Worm (Caenorhabditis elegans) whole organism, midembryonic: Measurements from ENCODE around the gene lgc-27.

ENCODE experiments used
- T22C8.4 ChIP-seq: fragments of 200-800 bp; sonication (Bioruptor generic); IDR thresholded peaks from 2 replicates; pipeline ENCODE4 v1.3.6; 2022; ENCODE audit warnings: missing genetic modification characterization, missing compliant biosample characterization
- cog-1 ChIP-seq: sonication (generic microtip); optimal IDR thresholded peaks from 2 replicates; lab custom pipeline; 2016; ENCODE audit warnings: missing genetic modification characterization, missing compliant biosample characterization
- flt-1 ChIP-seq: fragments of 200-800 bp; sonication (Bioruptor generic); IDR thresholded peaks from 2 replicates; pipeline ENCODE4 v1.3.6; 2022; ENCODE audit warnings: missing genetic modification characterization, missing compliant biosample characterization
- klf-2 ChIP-seq: fragments of 200-800 bp; sonication (Bioruptor generic); conservative IDR thresholded peaks from 2 replicates; pipeline ENCODE4 v1.3.6; 2022; ENCODE audit warnings: missing genetic modification reagents, missing genetic modification characterization, missing compliant biosample characterization
- ztf-23 ChIP-seq: fragments of 200-800 bp; sonication (Bioruptor generic); IDR thresholded peaks from 2 replicates; pipeline ENCODE4 v1.3.6; 2022; ENCODE audit warnings: missing genetic modification reagents, missing genetic modification characterization, missing compliant biosample characterization
- ztf-29 ChIP-seq: fragments of 200-800 bp; sonication (Bioruptor generic); IDR thresholded peaks from 2 replicates; pipeline ENCODE4 v1.3.6; 2022; ENCODE audit warnings: missing genetic modification reagents, missing genetic modification characterization, missing compliant biosample characterization

- TF ChIP-seq flt-1 (GFP tag; lab: Robert Waterston, UW): no peak
- no peak for TF ChIP-seq ztf-23
- TF ChIP-seq cog-1: no peak
- TF ChIP-seq ztf-29 (GFP tag; lab: Robert Waterston, UW): no peak
- no peak for TF ChIP-seq klf-2
- TF ChIP-seq T22C8.4 (GFP tag; lab: Robert Waterston, UW): no peak
These were observed 27.4 kb downstream of the lgc-27 start for ce11 chrII:4676241-4676640.
